Worm (Caenorhabditis elegans): ENCODE data around the gene T22C8.4.

DNA sequence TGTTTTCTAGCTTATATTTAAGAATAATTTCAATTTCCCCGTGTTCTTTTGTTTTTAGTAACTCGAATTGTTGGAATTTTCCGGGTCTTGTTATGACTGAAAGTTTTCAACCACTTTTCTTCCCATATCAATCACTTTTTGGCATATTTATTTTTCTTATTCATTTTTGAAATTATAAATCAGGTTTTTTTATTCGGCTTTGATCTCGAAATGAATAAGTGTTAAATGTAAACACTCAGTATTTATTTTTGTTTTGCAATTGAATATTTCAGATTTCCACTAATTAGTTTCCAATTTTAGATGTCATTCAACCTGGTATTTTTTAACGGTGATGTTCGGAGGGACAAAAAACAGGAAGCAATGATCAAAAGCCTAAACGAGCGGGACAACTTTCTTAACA lies 41.2 kb upstream of the T22C8.4 start, which contains the start of gene etc-1:
- TF ChIP-seq snpc-4 (tag; optimal IDR thresholded peaks at IDR 0.05), result no peak
- no peak for TF ChIP-seq nhr-76 (tag; optimal IDR thresholded peaks at IDR 0.05)
- TF ChIP-seq sptf-1 (tag; optimal IDR thresholded peaks at IDR 0.05), result no peak
- no peak for TF ChIP-seq ama-1 (optimal IDR thresholded peaks at IDR 0.05)
- TF ChIP-seq tbx-2 (tag; optimal IDR thresholded peaks at IDR 0.05), result no peak
- no peak for TF ChIP-seq egl-13 (tag; optimal IDR thresholded peaks at IDR 0.05)
- TF ChIP-seq nhr-85 (tag), result no peak

Data from whole organism, L1 larva.